Fruit fly (Drosophila melanogaster) whole organism, prepupa: ENCODE results near the gene eEF1delta.
A peak's percentile ranks its signal among the peaks of the same experiment; 100 is the strongest.

Source experiments
- CG10631 ChIP-seq: fragments of 200-800 bp; sonication (Bioruptor generic); optimal IDR thresholded peaks from 2 replicates; lab custom pipeline; 2016; ENCODE audit warnings: missing biosample characterization, missing genetic modification characterization
- CG10669 ChIP-seq: fragments of 200-800 bp; sonication (Bioruptor generic); optimal IDR thresholded peaks from 3 replicates; lab custom pipeline; 2018; ENCODE audit warnings: missing biosample characterization, mild to moderate bottlenecking, missing genetic modification characterization, moderate library complexity
- CG11762 ChIP-seq: fragments of 200-800 bp; sonication (Bioruptor generic); optimal IDR thresholded peaks from 3 replicates; lab custom pipeline; 2016; ENCODE audit warnings: missing biosample characterization, missing genetic modification characterization; ENCODE audit not compliant: insufficient read depth
- CG1621 ChIP-seq: fragments of 200-800 bp; sonication (Bioruptor generic); optimal IDR thresholded peaks from 3 replicates; lab custom pipeline; 2018; ENCODE audit warnings: missing biosample characterization, mild to moderate bottlenecking, missing genetic modification characterization
- CG3032 ChIP-seq: fragments of 200-800 bp; optimal IDR thresholded peaks from 2 replicates; lab custom pipeline; 2019; ENCODE audit warnings: missing biosample characterization, mild to moderate bottlenecking, missing genetic modification characterization, moderate library complexity
- CG31627 ChIP-seq: fragments of 200-800 bp; sonication (Bioruptor generic); optimal IDR thresholded peaks from 3 replicates; lab custom pipeline; 2016; ENCODE audit warnings: missing biosample characterization, missing genetic modification characterization
- CG8632 ChIP-seq: fragments of 200-800 bp; sonication (Bioruptor generic); optimal IDR thresholded peaks from 3 replicates; lab custom pipeline; 2016; ENCODE audit warnings: missing biosample characterization, missing genetic modification characterization
- Eip75B ChIP-seq: fragments of 200-800 bp; sonication (Bioruptor generic); optimal IDR thresholded peaks from 3 replicates; lab custom pipeline; 2016; ENCODE audit warnings: missing biosample characterization, missing genetic modification characterization
- Eip78C ChIP-seq: fragments of 200-800 bp; sonication (Bioruptor generic); peaks from one replicate; lab custom pipeline; 2016; ENCODE audit warnings: missing biosample characterization, missing genetic modification characterization
- Eip93F ChIP-seq: fragments of 200-800 bp; sonication (Bioruptor generic); optimal IDR thresholded peaks from 2 replicates; lab custom pipeline; 2016; ENCODE audit warnings: missing biosample characterization, mild to moderate bottlenecking, missing genetic modification characterization
- Ets96B ChIP-seq: fragments of 200-800 bp; optimal IDR thresholded peaks from 2 replicates; lab custom pipeline; 2019; ENCODE audit warnings: missing biosample characterization, mild to moderate bottlenecking, missing genetic modification characterization, moderate library complexity
- Gug ChIP-seq: fragments of 200-800 bp; sonication (Bioruptor generic); IDR thresholded peaks from 2 replicates; pipeline ENCODE4 v1.3.6; 2022; ENCODE audit warnings: missing biosample characterization, missing genetic modification characterization
- Hr38 ChIP-seq: sonication (Bioruptor generic); optimal IDR thresholded peaks from 2 replicates; lab custom pipeline; 2016; ENCODE audit warnings: missing biosample characterization, missing genetic modification characterization
- Met ChIP-seq: fragments of 200-800 bp; sonication (Bioruptor generic); optimal IDR thresholded peaks from 3 replicates; lab custom pipeline; 2016; ENCODE audit warnings: missing biosample characterization, missing genetic modification characterization
- Smox ChIP-seq: fragments of 200-800 bp; sonication (Bioruptor generic); optimal IDR thresholded peaks from 3 replicates; lab custom pipeline; 2016; ENCODE audit warnings: missing biosample characterization, missing genetic modification characterization
- Sox102F ChIP-seq: fragments of 200-800 bp; sonication (Bioruptor generic); optimal IDR thresholded peaks from 2 replicates; lab custom pipeline; 2016; ENCODE audit warnings: missing biosample characterization, mild to moderate bottlenecking, missing genetic modification characterization
- Sox15 ChIP-seq: fragments of 200-800 bp; sonication (Bioruptor generic); optimal IDR thresholded peaks from 3 replicates; lab custom pipeline; 2016; ENCODE audit warnings: missing biosample characterization, missing genetic modification characterization
- achi ChIP-seq: fragments of 200-800 bp; sonication (Bioruptor generic); optimal IDR thresholded peaks from 3 replicates; lab custom pipeline; 2016; ENCODE audit warnings: missing biosample characterization, missing genetic modification characterization
- dsx ChIP-seq: fragments of 200-800 bp; optimal IDR thresholded peaks from 3 replicates; lab custom pipeline; 2019; ENCODE audit warnings: missing biosample characterization, mild to moderate bottlenecking, missing genetic modification characterization, moderate library complexity; ENCODE audit not compliant: poor library complexity, severe bottlenecking
- esn ChIP-seq: fragments of 200-800 bp; sonication (Bioruptor generic); optimal IDR thresholded peaks from 2 replicates; lab custom pipeline; 2016; ENCODE audit warnings: missing biosample characterization, mild to moderate bottlenecking, missing genetic modification characterization, moderate library complexity
- fd85E ChIP-seq: fragments of 200-800 bp; sonication (Bioruptor generic); optimal IDR thresholded peaks from 3 replicates; lab custom pipeline; 2016; ENCODE audit warnings: missing biosample characterization, missing genetic modification characterization
- fkh ChIP-seq: fragments of 200-800 bp; sonication (Bioruptor generic); optimal IDR thresholded peaks from 3 replicates; lab custom pipeline; 2017; ENCODE audit warnings: missing biosample characterization, mild to moderate bottlenecking, missing genetic modification characterization, moderate library complexity
- lz ChIP-seq: fragments of 200-800 bp; sonication (Bioruptor generic); optimal IDR thresholded peaks from 3 replicates; lab custom pipeline; 2016; ENCODE audit warnings: missing biosample characterization, missing genetic modification characterization
- salr ChIP-seq, 2 experiments: fragments of 200-800 bp; sonication (Bioruptor generic); optimal IDR thresholded peaks; 3 replicates each; lab custom pipeline; 2016 to 2018; ENCODE audit warnings: missing biosample characterization in 2 of 2, missing genetic modification characterization in 2 of 2, mild to moderate bottlenecking in 1 of 2
- spab ChIP-seq: fragments of 200-800 bp; sonication (Bioruptor generic); optimal IDR thresholded peaks from 2 replicates; lab custom pipeline; 2017; ENCODE audit warnings: missing biosample characterization, mild to moderate bottlenecking, missing genetic modification characterization, missing genetic modification reagents
- svp ChIP-seq: fragments of 200-800 bp; sonication (Bioruptor generic); peaks from one replicate; lab custom pipeline; 2016; ENCODE audit warnings: missing biosample characterization, missing genetic modification characterization
- vri ChIP-seq: fragments of 200-800 bp; sonication (Bioruptor generic); optimal IDR thresholded peaks from 3 replicates; lab custom pipeline; 2016; ENCODE audit warnings: missing biosample characterization, mild to moderate bottlenecking, missing genetic modification characterization

The eEF1delta gene

DNA sequence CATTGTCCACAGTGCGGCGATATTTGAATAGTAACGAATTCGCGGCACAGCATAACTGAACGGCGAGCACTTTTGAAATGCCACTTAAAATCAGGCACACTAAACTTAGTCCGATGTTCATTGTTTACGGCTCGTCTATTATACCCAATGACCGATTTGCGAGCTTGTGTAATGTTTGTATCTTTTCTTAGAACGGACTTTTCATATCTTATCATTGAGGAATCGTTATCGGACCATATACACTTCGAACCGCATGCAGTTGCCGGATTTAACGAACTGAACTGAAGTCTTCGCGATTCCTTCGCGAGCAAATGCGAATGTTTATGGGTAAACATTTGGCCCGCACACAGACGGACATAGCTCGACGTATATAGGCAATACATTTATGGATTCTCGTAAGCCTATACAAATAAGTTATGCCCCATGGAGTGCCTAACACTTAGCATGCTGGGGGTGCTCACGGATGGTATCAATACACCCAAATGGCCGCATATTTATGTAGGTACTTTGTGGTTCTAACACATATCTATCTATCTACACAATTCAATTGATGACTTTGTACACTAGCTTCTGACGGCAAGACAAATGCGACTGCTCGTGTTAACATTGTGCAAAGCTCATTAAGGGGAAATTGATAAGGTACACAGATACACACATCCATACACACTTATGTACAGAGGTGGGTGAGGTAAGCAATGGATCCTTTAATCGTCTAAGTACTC, 5.6 kb downstream of the eEF1delta start, which contains the start of gene mthl15:
Gene mthl15, minus strand, starts transcription at position 593 of the 722 bp plus-strand sequence.
- TF ChIP-seq CG1621 (tag; lab: Kevin White, UChicago) (no peak), achi (GFP tag; lab: Kevin White, UChicago) (no peak), CG10669 (GFP tag; lab: Kevin White, UChicago) (no peak), CG10631 (no peak), Eip78C (GFP tag; lab: Kevin White, UChicago) (no peak), CG11762 (GFP tag; lab: Kevin White, UChicago) (no peak), Ets96B (tag; lab: Kevin White, UChicago) (no peak), vri (GFP tag; lab: Kevin White, UChicago) (peak; percentile 34), CG31627 (GFP tag; lab: Kevin White, UChicago) (no peak), spab (no peak), fkh (GFP tag; lab: Kevin White, UChicago) (peak; percentile 90)

DNA sequence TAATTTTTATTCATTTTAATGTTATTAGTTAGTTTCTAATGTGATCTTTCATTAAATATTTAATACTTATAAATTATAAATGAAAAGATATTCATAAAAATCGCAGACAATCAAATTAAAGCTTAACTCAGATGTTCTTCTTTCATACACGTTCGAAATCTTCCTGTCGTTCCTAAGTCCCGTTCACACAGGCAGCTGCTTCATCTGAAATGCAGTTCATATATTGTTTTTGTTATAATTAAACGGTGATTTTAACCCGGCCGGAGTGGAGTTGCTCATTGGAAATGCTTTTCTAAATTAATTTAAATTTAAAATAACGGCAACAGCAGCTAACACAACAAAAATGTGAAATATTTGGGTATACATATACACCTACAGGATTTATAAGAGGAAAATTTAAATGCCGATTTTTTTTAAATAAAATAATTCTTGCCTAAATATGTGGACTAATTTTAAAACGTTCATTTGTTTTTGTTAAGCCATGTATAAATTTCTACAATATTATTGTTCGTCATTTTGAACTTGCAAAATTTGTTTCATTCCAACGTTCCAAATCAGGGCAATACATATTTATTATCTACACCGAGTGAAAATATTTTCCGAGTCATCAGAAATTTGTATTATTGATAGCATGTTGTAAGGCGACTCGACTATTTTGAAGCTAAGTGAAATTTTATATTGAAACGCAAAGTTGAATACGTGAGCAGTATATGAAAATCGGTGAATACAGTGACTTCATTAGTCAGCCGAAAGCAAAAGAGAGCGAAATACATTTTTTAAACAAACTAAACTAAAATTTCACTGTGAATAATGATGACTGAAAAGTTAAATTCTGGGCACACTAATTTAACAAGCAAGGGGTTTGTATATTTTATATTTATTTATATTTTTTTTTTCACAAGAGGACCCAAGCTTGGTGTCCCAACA, 6.7 kb downstream of the eEF1delta start, which contains the start of gene me31B:
Gene me31B, plus strand, starts transcription at position 616 of the 927 bp plus-strand sequence.
- peak; percentile 14 for TF ChIP-seq CG3032
- peak; percentile 7 for TF ChIP-seq Eip93F (GFP tag; lab: Kevin White, UChicago)
- no peak for TF ChIP-seq CG10669 (GFP tag; lab: Kevin White, UChicago)

DNA sequence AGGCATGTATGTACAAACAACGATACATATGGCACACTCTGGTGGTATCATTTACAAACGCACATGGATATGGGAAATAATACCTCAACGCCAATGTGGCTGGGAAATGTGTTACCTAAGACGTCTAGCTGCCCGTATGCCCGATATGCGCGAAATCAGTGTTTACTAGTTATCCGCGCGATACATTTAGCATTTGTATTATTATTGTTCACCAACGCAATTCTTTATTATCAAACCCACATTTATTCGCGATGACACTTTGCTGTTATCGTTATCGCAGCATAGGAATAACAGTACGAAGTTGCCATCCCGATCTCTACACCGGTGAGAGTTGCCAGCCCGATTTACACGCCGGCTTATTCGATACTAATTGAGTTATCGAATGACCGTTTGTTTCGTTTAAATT, 14.5 kb downstream of the eEF1delta start, which contains the start of gene chico:
Gene chico, minus strand, starts transcription at position 294 of the 406 bp plus-strand sequence.
- TF ChIP-seq svp, result no peak
- TF ChIP-seq esn (GFP tag; lab: Kevin White, UChicago), result no peak
- no peak for TF ChIP-seq fd85E (GFP tag; lab: Kevin White, UChicago)
- TF ChIP-seq Sox102F (GFP tag; lab: Kevin White, UChicago), result no peak
- no peak for TF ChIP-seq salr (GFP tag; optimal IDR thresholded peaks at IDR 0.05; lab: Kevin White, UChicago)
- no peak for TF ChIP-seq Eip78C (GFP tag; lab: Kevin White, UChicago)
- no peak for TF ChIP-seq CG8632
- TF ChIP-seq Eip75B (GFP tag; lab: Kevin White, UChicago), result no peak
- no peak for TF ChIP-seq Gug (GFP tag; lab: Robert Waterston, UW)
- no peak for TF ChIP-seq CG10669 (GFP tag; lab: Kevin White, UChicago)
- no peak for TF ChIP-seq Met (GFP tag; lab: Kevin White, UChicago)
- TF ChIP-seq achi (GFP tag; lab: Kevin White, UChicago), result no peak

DNA sequence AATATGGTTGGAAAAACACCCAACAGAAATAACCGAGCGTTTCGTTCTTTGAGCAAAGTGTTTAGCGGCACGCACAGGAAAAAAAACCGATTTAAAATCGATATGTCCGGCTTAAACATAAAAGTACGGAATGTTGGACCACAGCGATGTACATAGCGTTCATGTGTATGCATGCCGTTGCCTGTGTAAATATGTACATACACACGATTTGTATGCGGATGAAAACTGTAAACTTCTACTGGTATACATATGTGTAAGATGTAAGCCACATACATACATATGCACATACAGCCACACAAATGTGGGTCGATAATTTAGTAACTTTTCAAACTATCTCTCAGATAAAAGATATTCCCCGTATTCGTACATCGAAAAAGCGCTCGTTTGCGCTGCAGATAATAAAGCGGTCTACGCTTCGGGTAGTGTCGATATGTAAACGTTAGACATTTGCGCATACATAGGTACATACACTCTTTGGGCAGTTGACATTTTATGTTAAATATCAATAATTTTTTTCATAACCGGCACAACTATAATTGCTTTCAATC, 17.4 kb downstream of the eEF1delta start:
- TF ChIP-seq Sox15 (no peak), Hr38 (GFP tag; lab: Kevin White, UChicago) (no peak), fkh (GFP tag; lab: Kevin White, UChicago) (peak; percentile 94)

DNA sequence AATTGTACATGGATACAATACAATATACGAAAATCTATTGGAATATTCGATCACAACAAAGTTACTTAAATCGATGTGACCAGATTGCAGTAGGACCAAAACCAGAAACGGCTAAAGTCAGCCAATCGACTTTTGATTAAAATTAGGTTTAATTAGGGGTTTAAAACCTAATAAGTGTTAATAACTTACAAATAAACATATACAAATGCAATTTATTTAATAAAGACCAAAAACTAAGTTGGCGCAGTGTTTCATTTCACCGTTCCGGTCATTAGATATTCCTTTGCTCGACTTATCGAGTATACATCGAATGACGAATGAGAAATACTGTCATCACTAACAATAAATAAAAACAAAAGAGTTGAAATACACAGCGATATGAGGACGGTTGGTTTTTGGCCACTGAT, 18.1 kb downstream of the eEF1delta start, which contains the start of the genes bsk and CG31717:
Gene bsk, minus strand, starts transcription at position 61 of the 407 bp plus-strand sequence.
Gene CG31717, plus strand, starts transcription at position 297 of the 407 bp plus-strand sequence.
- peak; percentile 36 for TF ChIP-seq fkh (GFP tag; lab: Kevin White, UChicago)
- no peak for TF ChIP-seq Smox
- peak; percentile 10 for TF ChIP-seq lz (GFP tag; lab: Kevin White, UChicago)
- peak; percentile 97 for TF ChIP-seq dsx (GFP tag; lab: Kevin White, UChicago)
- TF ChIP-seq Eip78C (GFP tag; lab: Kevin White, UChicago), result peak; percentile 79
- peak; percentile 6 for TF ChIP-seq esn (GFP tag; lab: Kevin White, UChicago)
- TF ChIP-seq, all 60 proteins: peak for 5
